Fruit fly (Drosophila melanogaster) whole organism, adult: ENCODE data around the gene CG11854.
A peak's percentile ranks its signal among the peaks of the same experiment; 100 is the strongest.

Experiments
- CG11617 ChIP-seq: fragments of 200-800 bp; sonication (Bioruptor generic); optimal IDR thresholded peaks from 2 replicates; lab custom pipeline; 2017; ENCODE audit warnings: mild to moderate bottlenecking, missing biosample characterization, missing genetic modification reagents, missing genetic modification characterization
- CG12768 ChIP-seq: fragments of 200-800 bp; sonication (Bioruptor generic); optimal IDR thresholded peaks from 2 replicates; lab custom pipeline; 2017; ENCODE audit warnings: missing biosample characterization, missing genetic modification characterization, mild to moderate bottlenecking, moderate library complexity, missing genetic modification reagents
- CG14711 ChIP-seq: fragments of 200-800 bp; sonication (Bioruptor generic); optimal IDR thresholded peaks from 2 replicates; lab custom pipeline; 2018; ENCODE audit warnings: missing biosample characterization, mild to moderate bottlenecking, missing genetic modification characterization, moderate library complexity
- CG1620 ChIP-seq: fragments of 200-800 bp; sonication (Bioruptor generic); optimal IDR thresholded peaks from 2 replicates; lab custom pipeline; 2016; ENCODE audit warnings: missing biosample characterization, missing genetic modification characterization
- CG33017 ChIP-seq: fragments of 200-800 bp; sonication (Bioruptor generic); optimal IDR thresholded peaks from 2 replicates; lab custom pipeline; 2018; ENCODE audit warnings: missing biosample characterization, mild to moderate bottlenecking, missing genetic modification characterization, moderate library complexity
- CG5204 ChIP-seq: fragments of 200-800 bp; sonication (Bioruptor generic); optimal IDR thresholded peaks from 2 replicates; lab custom pipeline; 2016; ENCODE audit warnings: missing biosample characterization, missing genetic modification characterization
- CG7045 ChIP-seq: fragments of 200-800 bp; sonication (Bioruptor generic); optimal IDR thresholded peaks from 2 replicates; lab custom pipeline; 2017; ENCODE audit warnings: missing biosample characterization, mild to moderate bottlenecking, missing genetic modification characterization
- CG7101 ChIP-seq: fragments of 200-800 bp; sonication (Bioruptor generic); optimal IDR thresholded peaks from 2 replicates; lab custom pipeline; 2018; ENCODE audit warnings: missing biosample characterization, mild to moderate bottlenecking, missing genetic modification characterization, moderate library complexity
- Clk ChIP-seq: fragments of 200-800 bp; sonication (Bioruptor generic); optimal IDR thresholded peaks from 2 replicates; lab custom pipeline; 2017; ENCODE audit warnings: missing biosample characterization, missing genetic modification characterization
- Crg-1 ChIP-seq: fragments of 200-800 bp; sonication (Bioruptor generic); optimal IDR thresholded peaks from 2 replicates; lab custom pipeline; 2016; ENCODE audit warnings: missing biosample characterization, missing genetic modification characterization
- Hr96 ChIP-seq: fragments of 200-800 bp; sonication (Bioruptor generic); optimal IDR thresholded peaks from 2 replicates; lab custom pipeline; 2016; ENCODE audit warnings: missing biosample characterization, missing genetic modification characterization
- Mnt ChIP-seq: fragments of 200-800 bp; sonication (Bioruptor generic); optimal IDR thresholded peaks from 2 replicates; lab custom pipeline; 2016; ENCODE audit warnings: missing biosample characterization, mild to moderate bottlenecking, missing genetic modification characterization
- bab1 ChIP-seq: fragments of 200-800 bp; sonication (Bioruptor generic); optimal IDR thresholded peaks from 3 replicates; lab custom pipeline; 2019; ENCODE audit warnings: missing biosample characterization, mild to moderate bottlenecking, missing genetic modification characterization, moderate library complexity
- cic ChIP-seq: fragments of 200-800 bp; sonication (Bioruptor generic); optimal IDR thresholded peaks from 2 replicates; lab custom pipeline; 2017; ENCODE audit warnings: missing biosample characterization, mild to moderate bottlenecking, missing genetic modification characterization, moderate library complexity
- cnc ChIP-seq, 2 experiments: fragments of >200 bp; optimal IDR thresholded peaks; 2 replicates each; lab custom pipeline; 2017
- kay ChIP-seq: fragments of 200-800 bp; sonication (Bioruptor generic); peaks from one replicate; lab custom pipeline; 2016; ENCODE audit warnings: missing biosample characterization, missing genetic modification characterization, borderline replicate concordance
- ovo ChIP-seq: fragments of 200-800 bp; sonication (Bioruptor generic); optimal IDR thresholded peaks from 2 replicates; lab custom pipeline; 2016; ENCODE audit warnings: missing biosample characterization, missing genetic modification characterization
- pad ChIP-seq: fragments of 200-800 bp; sonication (Bioruptor generic); optimal IDR thresholded peaks from 3 replicates; lab custom pipeline; 2017; ENCODE audit warnings: missing biosample characterization, missing genetic modification characterization, mild to moderate bottlenecking, moderate library complexity, missing genetic modification reagents
- tj ChIP-seq: fragments of 200-800 bp; sonication (Bioruptor generic); optimal IDR thresholded peaks from 3 replicates; lab custom pipeline; 2017; ENCODE audit warnings: missing biosample characterization, mild to moderate bottlenecking, missing genetic modification characterization, moderate library complexity
- toe ChIP-seq: fragments of 200-800 bp; sonication (Bioruptor generic); optimal IDR thresholded peaks from 2 replicates; lab custom pipeline; 2016; ENCODE audit warnings: missing biosample characterization, missing genetic modification characterization

CG11854 gene

dm6 chr3R:25265589-25266201, 23.9 kb downstream of the CG11854 start, which contains the start of the genes GlnRS and RIOK2:
Gene GlnRS (minus strand): TSS chr3R:25265721.
Gene RIOK2 (plus strand): TSS chr3R:25265844.
- TF ChIP-seq CG12768 (GFP tag; lab: Kevin White, UChicago) (no peak), cnc (optimal IDR thresholded peaks at IDR 0.05; lab: Kevin White, UChicago) (no peak), Crg-1 (GFP tag; lab: Kevin White, UChicago) (peak; percentile 4), bab1 (GFP tag; lab: Kevin White, UChicago) (peak; percentile 73), CG14711 (tag; lab: Kevin White, UChicago) (peak; percentile 4), Clk (peak; percentile 3), CG11617 (GFP tag; lab: Kevin White, UChicago) (peak; percentile 18), Mnt (GFP tag; lab: Kevin White, UChicago) (peak; percentile 100), Hr96 (GFP tag; lab: Kevin White, UChicago) (no peak), CG1620 (GFP tag; lab: Kevin White, UChicago) (no peak), tj (peak; percentile 21), toe (no peak), CG5204 (no peak), cic (GFP tag; lab: Kevin White, UChicago) (peak; percentile 30), CG7101 (peak; percentile 39), CG33017 (tag; lab: Kevin White, UChicago) (no peak), kay (no peak), ovo (GFP tag; lab: Kevin White, UChicago) (no peak), pad (GFP tag; lab: Kevin White, UChicago) (peak; percentile 26), CG7045 (GFP tag; lab: Kevin White, UChicago) (no peak)

- no peak for TF ChIP-seq CG7045 (GFP tag; lab: Kevin White, UChicago)
- TF ChIP-seq CG1620 (GFP tag; lab: Kevin White, UChicago): no peak
- no peak for TF ChIP-seq CG33017 (tag; lab: Kevin White, UChicago)
- TF ChIP-seq bab1 (GFP tag; lab: Kevin White, UChicago): no peak
- no peak for TF ChIP-seq kay
- no peak for TF ChIP-seq Clk
- TF ChIP-seq CG7101: no peak
- no peak for TF ChIP-seq Crg-1 (GFP tag; lab: Kevin White, UChicago)
- no peak for TF ChIP-seq CG11617 (GFP tag; lab: Kevin White, UChicago)
- no peak for TF ChIP-seq CG14711 (tag; lab: Kevin White, UChicago)
Observed at dm6 chr3R:25266751-25267150, 24.9 kb downstream of the CG11854 start.

- TF ChIP-seq CG12768 (GFP tag; lab: Kevin White, UChicago): no peak
- no peak for TF ChIP-seq CG33017 (tag; lab: Kevin White, UChicago)
- no peak for TF ChIP-seq Clk
Observed at dm6 chr3R:25269909-25270308, 28.1 kb downstream of the CG11854 start, which contains the start of the genes CG11889 and CG11891. Gene CG11889 (plus strand): TSS chr3R:25270209. Gene CG11891 (plus strand): TSS chr3R:25270209.

- peak; percentile 0 for TF ChIP-seq cic (GFP tag; lab: Kevin White, UChicago)
- TF ChIP-seq CG11617 (GFP tag; lab: Kevin White, UChicago): no peak
Observed at dm6 chr3R:25273537-25273936, 31.7 kb downstream of the CG11854 start, which contains the start of gene CG11878. Gene CG11878 (plus strand): TSS chr3R:25273837.

- peak; percentile 34 for TF ChIP-seq CG5204
- TF ChIP-seq ovo (GFP tag; lab: Kevin White, UChicago): peak; percentile 20
- TF ChIP-seq Crg-1 (GFP tag; lab: Kevin White, UChicago): peak; percentile 11
- peak; percentile 58 for TF ChIP-seq CG12768 (GFP tag; lab: Kevin White, UChicago)
- TF ChIP-seq Hr96 (GFP tag; lab: Kevin White, UChicago): no peak
- peak; percentile 19 for TF ChIP-seq Mnt (GFP tag; lab: Kevin White, UChicago)
- TF ChIP-seq CG14711 (tag; lab: Kevin White, UChicago): peak; percentile 22
- peak; percentile 44 for TF ChIP-seq pad (GFP tag; lab: Kevin White, UChicago)
- TF ChIP-seq Clk: no peak
- TF ChIP-seq CG1620 (GFP tag; lab: Kevin White, UChicago): no peak
- TF ChIP-seq kay: peak; percentile 94
- peak; percentile 97 for TF ChIP-seq cic (GFP tag; lab: Kevin White, UChicago)
- TF ChIP-seq tj: no peak
- no peak for TF ChIP-seq bab1 (GFP tag; lab: Kevin White, UChicago)
- TF ChIP-seq cnc (optimal IDR thresholded peaks at IDR 0.05; lab: Kevin White, UChicago): no peak
- peak; percentile 62 for TF ChIP-seq CG11617 (GFP tag; lab: Kevin White, UChicago)
- TF ChIP-seq CG7101: peak; percentile 65
- no peak for TF ChIP-seq toe
- peak; percentile 71 for TF ChIP-seq CG33017 (tag; lab: Kevin White, UChicago)
- TF ChIP-seq CG7045 (GFP tag; lab: Kevin White, UChicago): peak; percentile 80
Observed at dm6 chr3R:25275276-25275675, 33.5 kb downstream of the CG11854 start.

dm6 chr3R:25277112-25277511, 35.3 kb downstream of the CG11854 start, which contains the start of gene CG10513:
Gene CG10513 (minus strand): TSS chr3R:25277212.
- no peak for TF ChIP-seq Mnt (GFP tag; lab: Kevin White, UChicago)
- no peak for TF ChIP-seq cic (GFP tag; lab: Kevin White, UChicago)
- no peak for TF ChIP-seq pad (GFP tag; lab: Kevin White, UChicago)
- TF ChIP-seq cnc (optimal IDR thresholded peaks at IDR 0.05; lab: Kevin White, UChicago): no peak
- TF ChIP-seq CG12768 (GFP tag; lab: Kevin White, UChicago): no peak
- no peak for TF ChIP-seq tj
- no peak for TF ChIP-seq CG7045 (GFP tag; lab: Kevin White, UChicago)
- no peak for TF ChIP-seq Hr96 (GFP tag; lab: Kevin White, UChicago)
